Fruit fly (Drosophila melanogaster): ENCODE results near the gene CG4558.
A peak's percentile ranks its signal among the peaks of the same experiment; 100 is the strongest.

Gene CG4558

DNA sequence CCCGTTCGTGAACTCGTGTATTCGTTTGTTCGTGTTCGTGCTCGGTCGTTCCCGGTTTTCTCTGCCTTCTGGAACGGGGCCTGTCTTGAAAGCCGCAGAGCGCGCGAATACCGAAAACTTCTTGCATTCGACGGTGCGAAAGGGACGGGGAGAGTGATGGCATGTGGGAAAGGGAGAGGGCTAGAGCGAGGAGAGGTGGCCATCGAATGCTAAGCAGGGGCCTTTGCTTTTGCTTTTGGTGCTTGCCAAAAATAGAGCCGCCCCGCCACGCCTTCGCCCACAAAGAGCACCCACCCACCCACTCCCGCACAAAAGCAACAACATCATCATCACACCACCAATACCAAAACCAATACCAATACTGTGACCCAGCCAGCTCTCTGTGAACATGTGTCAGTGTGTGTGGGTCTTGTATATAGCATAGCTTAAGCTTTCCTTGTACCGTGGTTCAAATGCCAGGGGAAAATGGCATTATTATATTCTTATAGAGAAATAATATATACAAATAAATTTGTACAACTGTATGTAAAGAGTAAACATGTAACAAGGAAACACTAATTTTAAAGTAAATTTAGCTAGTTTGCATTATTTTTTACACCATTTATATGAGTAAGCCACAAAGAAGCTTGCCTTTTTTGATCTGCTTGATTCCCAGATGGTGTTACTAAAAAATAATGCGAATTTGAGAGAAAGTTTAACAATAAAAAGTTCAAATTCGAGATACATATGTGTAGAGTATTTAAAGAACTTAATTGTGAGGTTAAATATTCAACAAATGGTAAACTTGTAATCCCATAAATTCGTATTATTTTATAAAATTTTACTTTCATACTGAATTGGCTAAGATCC is 17.8 kb downstream of the CG4558 start, which contains the start of gene CG14434 (continued):
- peak; percentile 78 for TF ChIP-seq CG5180 (GFP tag; optimal IDR thresholded peaks at IDR 0.05)
- peak; percentile 12 for TF ChIP-seq CG1603 (tag; optimal IDR thresholded peaks at IDR 0.05)
- TF ChIP-seq CG7357 (GFP tag; IDR thresholded peaks at IDR 0.05) = peak; percentile 53; the same call in 2 of the 3 replicates
- TF ChIP-seq CG11398 (GFP tag; optimal IDR thresholded peaks at IDR 0.05) = no peak
- TF ChIP-seq CG16863 (GFP tag; optimal IDR thresholded peaks at IDR 0.05) = peak; percentile 70
- TF ChIP-seq so (GFP tag; IDR thresholded peaks at IDR 0.05) = peak; percentile 45; the same call in 1 of the 3 replicates
- TF ChIP-seq repo (GFP tag; optimal IDR thresholded peaks at IDR 0.05) = no peak
- TF ChIP-seq NFAT (GFP tag; IDR thresholded peaks at IDR 0.05) = peak; percentile 38; the same call in 1 of the 2 replicates
- TF ChIP-seq CG1647 (GFP tag; optimal IDR thresholded peaks at IDR 0.05) = no peak
- TF ChIP-seq CG15011 (GFP tag; optimal IDR thresholded peaks at IDR 0.05) = peak; percentile 70
- TF ChIP-seq CG7556 (GFP tag; optimal IDR thresholded peaks at IDR 0.05) = peak; percentile 96
- TF ChIP-seq knrl (GFP tag; IDR thresholded peaks at IDR 0.05; ENCODE audit: partially characterized antibody) = no peak
- TF ChIP-seq stwl (tag; optimal IDR thresholded peaks at IDR 0.05) = no peak
- TF ChIP-seq inv (GFP tag; IDR thresholded peaks at IDR 0.05; ENCODE audit: partially characterized antibody) = no peak
- TF ChIP-seq CG12942 (GFP tag; optimal IDR thresholded peaks at IDR 0.05) = peak; percentile 55
- no peak for TF ChIP-seq HmgZ (tag; optimal IDR thresholded peaks at IDR 0.05)
- peak; percentile 76 for TF ChIP-seq Max (GFP tag; optimal IDR thresholded peaks at IDR 0.05)
- peak; percentile 83 for TF ChIP-seq CG17385 (GFP tag; optimal IDR thresholded peaks at IDR 0.05)
- TF ChIP-seq CG32532 (GFP tag; IDR thresholded peaks at IDR 0.05) = 0 out of 2 replicates have a peak, but pooled peaks have one; percentile 40
- peak; percentile 41 for TF ChIP-seq shn (GFP tag; optimal IDR thresholded peaks at IDR 0.05)
- TF ChIP-seq sim (GFP tag; IDR thresholded peaks at IDR 0.05) = no peak
- TF ChIP-seq Stat92E (GFP tag; optimal IDR thresholded peaks at IDR 0.05) = no peak
- no peak for TF ChIP-seq CG13287 (GFP tag; IDR thresholded peaks at IDR 0.05; ENCODE audit: partially characterized antibody)
- peak; percentile 91 for TF ChIP-seq tio (GFP tag; optimal IDR thresholded peaks at IDR 0.05)
- TF ChIP-seq zen2 (GFP tag; IDR thresholded peaks at IDR 0.05; ENCODE audit: partially characterized antibody) = no peak
- TF ChIP-seq hth (optimal IDR thresholded peaks at IDR 0.05) = no peak
- no peak for TF ChIP-seq aop (GFP tag; IDR thresholded peaks at IDR 0.05)
- no peak for TF ChIP-seq gsb (GFP tag; IDR thresholded peaks at IDR 0.05)
- peak; percentile 29 for TF ChIP-seq pum (GFP tag; optimal IDR thresholded peaks at IDR 0.05)
- no peak for TF ChIP-seq CG11247 (GFP tag; IDR thresholded peaks at IDR 0.05)
- peak; percentile 86 for TF ChIP-seq az2 (GFP tag; optimal IDR thresholded peaks at IDR 0.05)
- TF ChIP-seq Drgx (GFP tag; IDR thresholded peaks at IDR 0.05) = no peak
- no peak for TF ChIP-seq Elba2 (GFP tag; optimal IDR thresholded peaks at IDR 0.05)
- peak; percentile 47 for TF ChIP-seq ems (GFP tag; optimal IDR thresholded peaks at IDR 0.05)
- TF ChIP-seq slou (GFP tag; optimal IDR thresholded peaks at IDR 0.05) = peak; percentile 33
- TF ChIP-seq Tbp (GFP tag; optimal IDR thresholded peaks at IDR 0.05) = no peak
- peak; percentile 91 for TF ChIP-seq Oli (tag; optimal IDR thresholded peaks at IDR 0.05)
- peak; percentile 73 for TF ChIP-seq Nf-YB (GFP tag; optimal IDR thresholded peaks at IDR 0.05)
- peak; percentile 68 for TF ChIP-seq Blimp-1 (GFP tag; optimal IDR thresholded peaks at IDR 0.05)
- TF ChIP-seq bsh (GFP tag; optimal IDR thresholded peaks at IDR 0.05) = peak; percentile 74 to 78
- peak; percentile 38; the same call in 1 of the 2 replicates for TF ChIP-seq vvl (GFP tag; IDR thresholded peaks at IDR 0.05)
- no peak for TF ChIP-seq Oaz (GFP tag; IDR thresholded peaks at IDR 0.05)
- TF ChIP-seq Dbx (GFP tag; IDR thresholded peaks at IDR 0.05) = peak; percentile 22; the same call in 1 of the 3 replicates
- TF ChIP-seq Dp (GFP tag; optimal IDR thresholded peaks at IDR 0.05) = no peak
- peak; percentile 29 for TF ChIP-seq CG13624 (GFP tag; optimal IDR thresholded peaks at IDR 0.05)
- no peak; the same call in 2 of the 3 replicates for TF ChIP-seq CG2889 (GFP tag; IDR thresholded peaks at IDR 0.05)
- peak; percentile 85 for TF ChIP-seq CG11723 (GFP tag; optimal IDR thresholded peaks at IDR 0.05)
- TF ChIP-seq CG2712 (tag; optimal IDR thresholded peaks at IDR 0.05) = peak; percentile 81
- TF ChIP-seq Mes4 (GFP tag; optimal IDR thresholded peaks at IDR 0.05) = peak; percentile 17

Data from whole organism, embryonic.